Fruit fly (Drosophila melanogaster) whole organism, embryonic: ENCODE results near the gene Nup43.

Source experiments
- Awh ChIP-seq: fragments of 200-800 bp; sonication (Bioruptor generic); IDR thresholded peaks from 2 replicates; pipeline ENCODE4, ENCODE4 v1.3.6; 2022; ENCODE audit warnings: missing biosample characterization, missing genetic modification characterization
- CG10959 ChIP-seq: fragments of 200-800 bp; sonication (Bioruptor generic); IDR thresholded peaks from 2 replicates; pipeline ENCODE4 v1.3.6; 2022; ENCODE audit warnings: missing biosample characterization, missing genetic modification characterization
- CG11398 ChIP-seq: fragments of 200-800 bp; sonication (Bioruptor generic); optimal IDR thresholded peaks from 2 replicates; lab custom pipeline; 2016; ENCODE audit warnings: missing biosample characterization, missing genetic modification characterization
- CG12155 ChIP-seq: fragments of 200-800 bp; sonication (Bioruptor generic); optimal IDR thresholded peaks from 3 replicates; lab custom pipeline; 2016; ENCODE audit warnings: missing biosample characterization, missing genetic modification characterization
- CG12236 ChIP-seq: fragments of 200-800 bp; sonication (Bioruptor generic); optimal IDR thresholded peaks from 2 replicates; lab custom pipeline; 2016; ENCODE audit warnings: missing biosample characterization, missing genetic modification characterization
- CG15601 ChIP-seq: fragments of 200-800 bp; sonication (Bioruptor generic); optimal IDR thresholded peaks from 3 replicates; lab custom pipeline; 2019; ENCODE audit warnings: missing biosample characterization, mild to moderate bottlenecking, missing genetic modification characterization, moderate library complexity
- CG15696 ChIP-seq: fragments of 200-800 bp; sonication (Bioruptor generic); optimal IDR thresholded peaks from 2 replicates; lab custom pipeline; 2019; ENCODE audit warnings: missing biosample characterization, mild to moderate bottlenecking, missing genetic modification characterization, moderate library complexity
- CG1647 ChIP-seq: fragments of 200-800 bp; sonication (Bioruptor generic); optimal IDR thresholded peaks from 3 replicates; lab custom pipeline; 2016; ENCODE audit warnings: missing biosample characterization, missing genetic modification characterization
- CG1792 ChIP-seq: fragments of 200-800 bp; sonication (Bioruptor generic); optimal IDR thresholded peaks from 2 replicates; lab custom pipeline; 2016; ENCODE audit warnings: missing biosample characterization, missing genetic modification characterization
- CG2116 ChIP-seq: fragments of 200-800 bp; sonication (Bioruptor generic); optimal IDR thresholded peaks from 3 replicates; lab custom pipeline; 2018; ENCODE audit warnings: missing biosample characterization, mild to moderate bottlenecking, missing genetic modification characterization
- CG30020 ChIP-seq: fragments of 200-800 bp; optimal IDR thresholded peaks from 2 replicates; lab custom pipeline; 2019; ENCODE audit warnings: missing biosample characterization, mild to moderate bottlenecking, missing genetic modification characterization, moderate library complexity
- CG30403 ChIP-seq: fragments of 200-800 bp; sonication (Bioruptor generic); optimal IDR thresholded peaks from 3 replicates; lab custom pipeline; 2016; ENCODE audit warnings: missing biosample characterization, missing genetic modification characterization
- CG32767 ChIP-seq: fragments of 200-800 bp; sonication (Bioruptor generic); IDR thresholded peaks from 2 replicates; pipeline ENCODE4 v1.3.6; 2022; ENCODE audit warnings: missing biosample characterization, missing genetic modification characterization
- CG33213 ChIP-seq: fragments of 200-800 bp; sonication (Bioruptor generic); optimal IDR thresholded peaks from 3 replicates; lab custom pipeline; 2016; ENCODE audit warnings: missing biosample characterization, missing genetic modification characterization
- CG3847 ChIP-seq: fragments of 200-800 bp; sonication (Bioruptor generic); IDR thresholded peaks from 2 replicates; pipeline ENCODE4 v1.3.6; 2022; ENCODE audit warnings: missing biosample characterization, missing genetic modification characterization
- CG6254 ChIP-seq: fragments of 200-800 bp; sonication (Bioruptor generic); optimal IDR thresholded peaks from 3 replicates; lab custom pipeline; 2017; ENCODE audit warnings: mild to moderate bottlenecking, missing biosample characterization, missing genetic modification reagents, missing genetic modification characterization
- CG6689 ChIP-seq: fragments of 200-800 bp; sonication (Bioruptor generic); IDR thresholded peaks from 2 replicates; pipeline ENCODE4 v1.3.6; 2022; ENCODE audit warnings: missing biosample characterization, missing genetic modification characterization
- CG7786 ChIP-seq: fragments of 200-800 bp; sonication (Bioruptor generic); optimal IDR thresholded peaks from 2 replicates; lab custom pipeline; 2016; ENCODE audit warnings: missing biosample characterization, missing genetic modification characterization
- CoRest ChIP-seq: fragments of 200-800 bp; sonication (Bioruptor generic); optimal IDR thresholded peaks from 3 replicates; lab custom pipeline; 2018; ENCODE audit warnings: missing biosample characterization, mild to moderate bottlenecking, missing genetic modification characterization, moderate library complexity
- Dek ChIP-seq: fragments of 200-800 bp; sonication (Bioruptor generic); optimal IDR thresholded peaks from 3 replicates; lab custom pipeline; 2019; ENCODE audit warnings: missing biosample characterization, mild to moderate bottlenecking, missing genetic modification characterization, moderate library complexity
- Dip3 ChIP-seq: fragments of 200-800 bp; sonication (Bioruptor generic); optimal IDR thresholded peaks from 3 replicates; lab custom pipeline; 2016; ENCODE audit warnings: missing biosample characterization, missing genetic modification characterization
- Elba2 ChIP-seq: fragments of 200-800 bp; sonication (Bioruptor generic); optimal IDR thresholded peaks from 3 replicates; lab custom pipeline; 2016; ENCODE audit warnings: missing biosample characterization, missing genetic modification characterization
- Gsc ChIP-seq: fragments of 200-800 bp; sonication (Bioruptor generic); IDR thresholded peaks from 2 replicates; pipeline ENCODE4 v1.3.6; 2022; ENCODE audit warnings: missing biosample characterization, missing genetic modification characterization
- HHEX ChIP-seq: fragments of 200-800 bp; sonication (Bioruptor generic); optimal IDR thresholded peaks from 3 replicates; lab custom pipeline; 2017; ENCODE audit warnings: missing biosample characterization, mild to moderate bottlenecking, missing genetic modification characterization, missing genetic modification reagents
- HmgD ChIP-seq: fragments of 200-800 bp; sonication (Bioruptor generic); optimal IDR thresholded peaks from 3 replicates; lab custom pipeline; 2016; ENCODE audit warnings: missing biosample characterization, missing genetic modification characterization
- Hr3 ChIP-seq: fragments of 200-800 bp; sonication (Bioruptor generic); optimal IDR thresholded peaks from 3 replicates; lab custom pipeline; 2016; ENCODE audit warnings: missing biosample characterization, missing genetic modification characterization
- Lpt ChIP-seq: fragments of >200 bp; optimal IDR thresholded peaks from 2 replicates; lab custom pipeline; 2018; ENCODE audit warnings: missing biosample characterization, missing genetic modification characterization
- MESR4 ChIP-seq: fragments of 200-800 bp; sonication (Bioruptor generic); optimal IDR thresholded peaks from 2 replicates; lab custom pipeline; 2018; ENCODE audit warnings: missing biosample characterization, mild to moderate bottlenecking, missing genetic modification characterization, moderate library complexity
- NC2α ChIP-seq: fragments of 200-800 bp; sonication (Bioruptor generic); optimal IDR thresholded peaks from 2 replicates; lab custom pipeline; 2016; ENCODE audit warnings: missing biosample characterization, missing genetic modification characterization
- Optix ChIP-seq: fragments of 200-800 bp; sonication (Bioruptor generic); IDR thresholded peaks from 3 replicates; pipeline ENCODE4 v1.3.6; 2022; ENCODE audit warnings: missing biosample characterization, missing genetic modification characterization
- Six4 ChIP-seq: fragments of 200-800 bp; sonication (Bioruptor generic); optimal IDR thresholded peaks from 2 replicates; lab custom pipeline; 2016; ENCODE audit warnings: missing biosample characterization, missing genetic modification characterization
- Taf1 ChIP-seq: fragments of 200-800 bp; sonication (Bioruptor generic); IDR thresholded peaks from 2 replicates; pipeline ENCODE4 v1.3.6; 2022; ENCODE audit warnings: missing biosample characterization, missing genetic modification characterization
- ac ChIP-seq: fragments of 200-800 bp; sonication (Bioruptor generic); optimal IDR thresholded peaks from 3 replicates; lab custom pipeline; 2017; ENCODE audit warnings: missing biosample characterization, mild to moderate bottlenecking, missing genetic modification characterization
- crol ChIP-seq: fragments of 200-800 bp; sonication (Bioruptor generic); IDR thresholded peaks from 2 replicates; pipeline ENCODE4 v1.3.6; 2022; ENCODE audit warnings: missing biosample characterization, missing genetic modification characterization
- dysf ChIP-seq: fragments of 200-800 bp; sonication (Bioruptor generic); IDR thresholded peaks from 3 replicates; pipeline ENCODE4 v1.3.6; 2022; ENCODE audit warnings: missing biosample characterization, missing genetic modification characterization
- eyg ChIP-seq: fragments of 200-800 bp; sonication (Bioruptor generic); optimal IDR thresholded peaks from 3 replicates; lab custom pipeline; 2016; ENCODE audit warnings: missing biosample characterization, missing genetic modification characterization
- hbn ChIP-seq: fragments of 200-800 bp; sonication (Bioruptor generic); IDR thresholded peaks from 2 replicates; pipeline ENCODE4 v1.3.6; 2022; ENCODE audit warnings: missing biosample characterization, missing genetic modification characterization; ENCODE audit not compliant: partially characterized antibody
- hkb ChIP-seq, 2 experiments: fragments of 200-800 bp in 1 of 2; fragments of >200 bp in 1 of 2; sonication (Bioruptor generic) in 1 of 2; IDR thresholded peaks in 1 of 2; optimal IDR thresholded peaks in 1 of 2; 2 replicates each; pipeline versions ENCODE4 v1.3.6 to Lab custom; 2017 to 2022; ENCODE audit warnings: missing biosample characterization in 1 of 2, missing genetic modification characterization in 1 of 2
- insv ChIP-seq, 2 experiments: fragments of 200-800 bp; sonication (Bioruptor generic); optimal IDR thresholded peaks; 3 replicates each; lab custom pipeline; 2016 to 2018; ENCODE audit warnings: missing biosample characterization in 2 of 2, missing genetic modification characterization in 2 of 2
- lola ChIP-seq, 3 experiments: fragments of >200 bp in 2 of 3; fragments of 200-800 bp in 1 of 3; sonication (Bioruptor generic) in 1 of 3; optimal IDR thresholded peaks; 2 replicates each; lab custom pipeline; 2017 to 2019; ENCODE audit warnings: missing biosample characterization in 3 of 3, missing genetic modification characterization in 3 of 3, mild to moderate bottlenecking in 1 of 3, moderate library complexity in 1 of 3
- p53 ChIP-seq: fragments of 200-800 bp; sonication (Bioruptor generic); optimal IDR thresholded peaks from 2 replicates; lab custom pipeline; 2016; ENCODE audit warnings: missing biosample characterization, missing genetic modification characterization
- pum ChIP-seq: fragments of 200-800 bp; sonication (Bioruptor generic); optimal IDR thresholded peaks from 2 replicates; lab custom pipeline; 2016; ENCODE audit warnings: missing biosample characterization, missing genetic modification characterization
- sisA ChIP-seq: fragments of 200-800 bp; sonication (Bioruptor generic); IDR thresholded peaks from 2 replicates; pipeline ENCODE4 v1.3.6; 2022; ENCODE audit warnings: missing biosample characterization, missing genetic modification characterization
- slbo ChIP-seq: fragments of 200-800 bp; sonication (Bioruptor generic); IDR thresholded peaks from 2 replicates; pipeline ENCODE4 v1.3.6; 2022; ENCODE audit warnings: missing biosample characterization, missing genetic modification characterization
- stc ChIP-seq: fragments of 200-800 bp; sonication (Bioruptor generic); IDR thresholded peaks from 2 replicates; pipeline ENCODE4 v1.3.6; 2022; ENCODE audit warnings: missing biosample characterization, missing genetic modification characterization
- tna ChIP-seq: fragments of 200-800 bp; sonication (Bioruptor generic); IDR thresholded peaks from 2 replicates; pipeline ENCODE4 v1.3.6; 2022; ENCODE audit warnings: missing biosample characterization, missing genetic modification characterization; ENCODE audit not compliant: partially characterized antibody
- toy ChIP-seq: fragments of 200-800 bp; sonication (Bioruptor generic); IDR thresholded peaks from 2 replicates; pipeline ENCODE4 v1.3.6; 2022; ENCODE audit warnings: missing biosample characterization, missing genetic modification characterization
- zen ChIP-seq: fragments of 200-800 bp; sonication (Bioruptor generic); optimal IDR thresholded peaks from 3 replicates; lab custom pipeline; 2018; ENCODE audit warnings: missing biosample characterization, mild to moderate bottlenecking, missing genetic modification characterization, moderate library complexity
- zfh2 ChIP-seq: fragments of 200-800 bp; sonication (Bioruptor generic); optimal IDR thresholded peaks from 2 replicates; lab custom pipeline; 2016; ENCODE audit warnings: missing biosample characterization, missing genetic modification characterization

Gene Nup43

DNA sequence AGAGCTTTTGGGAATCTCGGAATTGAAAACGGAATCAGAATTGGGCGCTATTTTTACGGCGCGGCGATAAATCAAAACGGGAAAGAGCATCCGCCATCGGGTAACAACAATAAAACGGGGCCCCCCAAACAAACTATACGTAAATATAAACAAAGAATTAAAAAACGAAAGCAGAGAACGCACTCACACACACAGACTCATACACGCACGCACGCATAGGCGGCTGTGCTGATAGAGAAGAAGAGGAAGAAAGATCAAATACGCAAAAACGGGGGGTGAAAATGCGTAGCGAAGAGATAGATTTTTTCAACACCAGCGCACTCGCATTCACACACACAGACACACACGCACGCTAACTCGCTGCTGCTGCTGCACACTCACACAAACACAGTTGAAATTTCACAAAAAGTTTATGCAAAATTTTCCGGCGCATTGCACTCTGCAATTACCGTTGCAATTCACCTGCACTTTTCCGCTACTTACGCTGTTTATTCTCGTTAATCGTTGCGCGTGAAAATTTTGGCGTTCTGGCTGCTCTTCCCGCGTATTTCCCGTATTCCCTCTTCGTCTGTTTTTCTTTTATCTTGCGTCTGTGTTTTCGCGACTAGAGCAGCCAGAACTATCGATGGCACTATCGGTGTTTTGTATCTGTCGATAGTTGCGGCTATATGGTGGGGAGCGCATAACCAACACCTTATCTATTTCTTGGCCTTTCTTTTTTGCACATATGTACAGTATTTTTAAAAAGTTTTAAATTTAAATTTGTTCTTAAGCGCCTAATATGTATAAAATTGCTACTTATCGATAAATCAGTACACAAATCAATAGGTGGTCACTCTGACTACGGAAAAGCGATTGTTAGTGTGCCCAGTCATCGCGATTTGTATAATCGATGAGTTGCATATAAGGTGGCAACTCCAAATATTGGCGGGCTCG, 46.1 kb downstream of the Nup43 start, which contains the start of gene CG31122 (continued):
- TF ChIP-seq tna (GFP tag; lab: Robert Waterston, UW): peak; percentile 94
- peak; percentile 59 for TF ChIP-seq MESR4 (GFP tag; lab: Kevin White, UChicago)
- no peak for TF ChIP-seq Optix (GFP tag; lab: Robert Waterston, UW)
- no peak for TF ChIP-seq toy (GFP tag; lab: Robert Waterston, UW)
- peak; percentile 70 for TF ChIP-seq CG30403
- TF ChIP-seq CG3847 (GFP tag; lab: Robert Waterston, UW): peak; percentile 62
- no peak for TF ChIP-seq NC2α (GFP tag; lab: Kevin White, UChicago)
- peak; percentile 44 for TF ChIP-seq p53
- TF ChIP-seq CG6689 (GFP tag; lab: Robert Waterston, UW): 0 out of 2 replicates have a peak, but pooled peaks have one; percentile 32
- peak; percentile 39 for TF ChIP-seq Lpt (GFP tag; lab: Kevin White, UChicago)
- TF ChIP-seq Dek (tag; lab: Kevin White, UChicago): peak; percentile 33
- TF ChIP-seq CG12155 (GFP tag; lab: Kevin White, UChicago): peak; percentile 53
- peak; percentile 23 for TF ChIP-seq CG15696
- TF ChIP-seq CG33213 (GFP tag; lab: Kevin White, UChicago): peak; percentile 48
- no peak for TF ChIP-seq Taf1
- TF ChIP-seq dysf (GFP tag; lab: Robert Waterston, UW): peak; percentile 23; the same call in 1 of the 3 replicates
- peak; percentile 65 for TF ChIP-seq zfh2
- TF ChIP-seq hkb (optimal IDR thresholded peaks at IDR 0.05; lab: Kevin White, UChicago): peak; percentile 25
- TF ChIP-seq hkb (GFP tag; IDR thresholded peaks at IDR 0.05; lab: Robert Waterston, UW): no peak
- no peak for TF ChIP-seq Awh (GFP tag; lab: Robert Waterston, UW)
- TF ChIP-seq CG15601 (tag; lab: Kevin White, UChicago): peak; percentile 61
- TF ChIP-seq CG32767: no peak
- TF ChIP-seq eyg (GFP tag; lab: Kevin White, UChicago): no peak
- peak; percentile 43 for TF ChIP-seq CG12236 (GFP tag; lab: Kevin White, UChicago)
- TF ChIP-seq CG6254 (GFP tag; lab: Kevin White, UChicago): no peak
- TF ChIP-seq CG1792 (GFP tag; lab: Kevin White, UChicago): peak; percentile 47
- peak in 1 of 3 experiments; percentile 28 for TF ChIP-seq lola (GFP tag; optimal IDR thresholded peaks at IDR 0.05; lab: Kevin White, UChicago)
- TF ChIP-seq slbo (GFP tag; lab: Robert Waterston, UW): peak; percentile 75; the same call in 1 of the 2 replicates
- peak; percentile 59 for TF ChIP-seq CG30020 (tag; lab: Kevin White, UChicago)
- TF ChIP-seq CG1647 (GFP tag; lab: Kevin White, UChicago): peak; percentile 2
- TF ChIP-seq hbn (GFP tag; lab: Robert Waterston, UW): peak; percentile 96
- no peak for TF ChIP-seq ac (GFP tag; lab: Kevin White, UChicago)
- peak; percentile 55 for TF ChIP-seq crol (GFP tag; lab: Robert Waterston, UW)
- TF ChIP-seq CG11398: peak; percentile 28
- TF ChIP-seq Hr3 (GFP tag; lab: Kevin White, UChicago): peak; percentile 43
- TF ChIP-seq zen (tag; lab: Kevin White, UChicago): peak; percentile 8
- TF ChIP-seq Dip3 (GFP tag; lab: Kevin White, UChicago): peak; percentile 69
- TF ChIP-seq HmgD (GFP tag; lab: Kevin White, UChicago): no peak
- peak; percentile 34 for TF ChIP-seq Six4 (GFP tag; lab: Kevin White, UChicago)
- no peak for TF ChIP-seq Gsc
- TF ChIP-seq CoRest (tag; lab: Kevin White, UChicago): peak; percentile 56
- no peak for TF ChIP-seq Elba2 (GFP tag; lab: Kevin White, UChicago)
- TF ChIP-seq stc: no peak
- no peak for TF ChIP-seq CG10959 (GFP tag; lab: Robert Waterston, UW)
- TF ChIP-seq sisA (GFP tag; lab: Robert Waterston, UW): peak; percentile 47; the same call in 1 of the 2 replicates
- TF ChIP-seq CG7786 (GFP tag; lab: Kevin White, UChicago): peak; percentile 57
- no peak for TF ChIP-seq insv (GFP tag; optimal IDR thresholded peaks at IDR 0.05; lab: Kevin White, UChicago)
- peak; percentile 86 for TF ChIP-seq CG2116 (GFP tag; lab: Kevin White, UChicago)
- peak; percentile 50 for TF ChIP-seq pum
- peak; percentile 5 for TF ChIP-seq HHEX (GFP tag; lab: Kevin White, UChicago)
